Worm (Caenorhabditis elegans) whole organism, midembryonic: ENCODE results near the gene C49F8.14.

Experiments
- T22C8.4 ChIP-seq: fragments of 200-800 bp; sonication (Bioruptor generic); IDR thresholded peaks from 2 replicates; pipeline ENCODE4 v1.3.6; 2022; ENCODE audit warnings: missing genetic modification characterization, missing compliant biosample characterization
- cog-1 ChIP-seq: sonication (generic microtip); optimal IDR thresholded peaks from 2 replicates; lab custom pipeline; 2016; ENCODE audit warnings: missing genetic modification characterization, missing compliant biosample characterization
- flt-1 ChIP-seq: fragments of 200-800 bp; sonication (Bioruptor generic); IDR thresholded peaks from 2 replicates; pipeline ENCODE4 v1.3.6; 2022; ENCODE audit warnings: missing genetic modification characterization, missing compliant biosample characterization
- klf-2 ChIP-seq: fragments of 200-800 bp; sonication (Bioruptor generic); conservative IDR thresholded peaks from 2 replicates; pipeline ENCODE4 v1.3.6; 2022; ENCODE audit warnings: missing genetic modification reagents, missing genetic modification characterization, missing compliant biosample characterization
- med-1 ChIP-seq: sonication (generic microtip); optimal IDR thresholded peaks from 2 replicates; lab custom pipeline; 2017; ENCODE audit warnings: missing genetic modification characterization, mild to moderate bottlenecking, missing compliant biosample characterization, antibody characterized with exemption, missing genetic modification reagents; ENCODE audit not compliant: insufficient read depth
- ref-1 ChIP-seq: fragments of 200-800 bp; sonication (Bioruptor generic); conservative IDR thresholded peaks from 2 replicates; pipeline ENCODE4 v1.3.6; 2022; ENCODE audit warnings: missing genetic modification reagents, missing genetic modification characterization, missing compliant biosample characterization
- tab-1 ChIP-seq: fragments of 200-800 bp; sonication (Bioruptor generic); IDR thresholded peaks from 2 replicates; pipeline ENCODE4 v1.3.6; 2022; ENCODE audit warnings: missing genetic modification characterization, missing compliant biosample characterization
- ztf-23 ChIP-seq: fragments of 200-800 bp; sonication (Bioruptor generic); IDR thresholded peaks from 2 replicates; pipeline ENCODE4 v1.3.6; 2022; ENCODE audit warnings: missing genetic modification reagents, missing genetic modification characterization, missing compliant biosample characterization
- ztf-29 ChIP-seq: fragments of 200-800 bp; sonication (Bioruptor generic); IDR thresholded peaks from 2 replicates; pipeline ENCODE4 v1.3.6; 2022; ENCODE audit warnings: missing genetic modification reagents, missing genetic modification characterization, missing compliant biosample characterization

C49F8.14 gene

DNA sequence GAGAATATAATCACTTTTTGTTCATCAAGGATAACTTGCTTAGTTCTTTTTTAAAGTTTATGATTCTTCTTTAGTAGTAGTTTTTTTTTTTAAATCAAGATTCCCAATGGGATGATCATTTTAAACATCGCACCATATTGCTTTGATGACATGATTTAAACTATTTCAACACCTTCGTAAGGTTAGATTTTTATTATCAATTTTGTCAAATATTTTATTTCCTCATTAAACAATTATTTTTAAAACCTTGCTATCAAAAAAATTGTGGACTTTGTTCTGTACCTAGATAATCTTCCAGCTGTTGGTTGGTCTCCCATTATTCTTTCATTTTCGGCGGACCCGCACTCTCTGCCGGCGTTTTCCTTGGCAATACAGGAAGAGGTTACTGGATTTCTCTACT lies 45.4 kb downstream of the C49F8.14 start, which contains the start of gene sir-2.3:
Gene sir-2.3 (plus strand): TSS at position 301 of the 400 bp plus-strand sequence.
- TF ChIP-seq ztf-29 (GFP tag; lab: Robert Waterston, UW) = no peak
- no peak for TF ChIP-seq klf-2
- no peak for TF ChIP-seq ref-1 (GFP tag; lab: Robert Waterston, UW)
- TF ChIP-seq T22C8.4 (GFP tag; lab: Robert Waterston, UW) = no peak

DNA sequence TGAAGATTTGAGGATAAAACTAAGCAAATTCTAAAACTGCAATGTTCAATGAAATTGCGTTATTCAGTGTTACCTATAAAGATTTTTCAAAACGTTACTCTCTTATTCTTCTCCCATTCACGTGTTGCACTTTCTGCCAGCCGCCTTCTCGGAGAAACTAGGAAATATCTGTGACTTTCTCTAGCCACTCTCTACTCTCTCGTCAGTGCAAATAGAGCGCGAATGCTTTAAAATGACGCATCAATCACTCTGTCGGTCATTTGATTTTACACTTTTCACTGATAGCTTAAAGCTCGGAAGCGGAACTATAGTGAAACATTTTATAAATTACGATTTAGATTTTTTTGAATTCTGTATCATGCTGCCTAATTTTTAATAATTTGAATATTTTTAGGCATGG lies 47.9 kb downstream of the C49F8.14 start:
- TF ChIP-seq tab-1 (no peak), ref-1 (GFP tag; lab: Robert Waterston, UW) (no peak), T22C8.4 (GFP tag; lab: Robert Waterston, UW) (no peak), ztf-29 (GFP tag; lab: Robert Waterston, UW) (no peak), klf-2 (no peak), ztf-23 (GFP tag; lab: Robert Waterston, UW) (no peak), cog-1 (tag; lab: Kevin White, UChicago) (no peak), flt-1 (GFP tag; lab: Robert Waterston, UW) (no peak), med-1 (GFP tag; lab: Kevin White, UChicago) (no peak)

DNA sequence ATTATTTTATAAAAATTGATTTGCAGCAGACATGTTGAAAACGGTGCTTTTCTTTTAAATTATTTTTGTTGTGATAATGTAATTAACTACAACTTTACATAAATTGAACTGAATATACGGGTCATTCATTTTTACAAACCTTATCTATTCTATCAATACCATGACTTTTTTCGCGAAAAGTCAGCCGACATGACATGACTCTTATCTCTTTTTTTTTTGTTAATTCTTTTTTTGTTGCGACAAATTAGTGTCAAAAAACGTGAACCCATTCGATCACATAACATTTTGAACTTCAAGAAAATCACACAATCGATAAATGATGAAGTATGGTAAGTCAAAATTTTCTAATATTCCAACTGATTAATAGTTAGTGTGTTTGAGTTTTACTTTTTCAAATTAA lies 48.7 kb downstream of the C49F8.14 start, which contains the start of gene sir-2.2:
Gene sir-2.2 (plus strand): TSS at position 34 of the 400 bp plus-strand sequence.
- no peak for TF ChIP-seq med-1 (GFP tag; lab: Kevin White, UChicago)
- TF ChIP-seq cog-1 (tag; lab: Kevin White, UChicago) = no peak
- TF ChIP-seq klf-2 = no peak
- TF ChIP-seq T22C8.4 (GFP tag; lab: Robert Waterston, UW) = no peak
- TF ChIP-seq ref-1 (GFP tag; lab: Robert Waterston, UW) = no peak
- no peak for TF ChIP-seq tab-1
- TF ChIP-seq ztf-23 (GFP tag; lab: Robert Waterston, UW) = no peak
- no peak for TF ChIP-seq flt-1 (GFP tag; lab: Robert Waterston, UW)
- TF ChIP-seq ztf-29 (GFP tag; lab: Robert Waterston, UW) = no peak
